Worm (Caenorhabditis elegans) whole organism, L1 larva: Measurements from ENCODE around the gene apc-10.

Experiments used
- aly-2 ChIP-seq: fragments of 150-350 bp; optimal IDR thresholded peaks from 2 replicates; lab custom pipeline; 2014; ENCODE audit warnings: missing biosample characterization, missing genetic modification characterization
- ceh-8 ChIP-seq: fragments of 200-800 bp; sonication (Bioruptor generic); optimal IDR thresholded peaks from 2 replicates; lab custom pipeline; 2018; ENCODE audit warnings: mild to moderate bottlenecking, missing genetic modification characterization, moderate library complexity, missing compliant biosample characterization
- ceh-90 ChIP-seq: sonication (generic microtip); optimal IDR thresholded peaks from 2 replicates; lab custom pipeline; 2016; ENCODE audit warnings: missing genetic modification characterization, missing compliant biosample characterization
- elt-3 ChIP-seq, 6 experiments: fragments of 150-350 bp in 1 of 6; sonication (generic microtip); optimal IDR thresholded peaks; 2 replicates each; lab custom pipeline; 2017 to 2018; ENCODE audit warnings: missing biosample characterization in 6 of 6, missing genetic modification characterization in 6 of 6, inconsistent platforms in 1 of 6
- mep-1 ChIP-seq: fragments of 150-350 bp; optimal IDR thresholded peaks from 2 replicates; lab custom pipeline; 2014; ENCODE audit warnings: missing biosample characterization, missing genetic modification characterization
- nhr-237 ChIP-seq: fragments of 150-350 bp; optimal IDR thresholded peaks from 2 replicates; lab custom pipeline; 2014; ENCODE audit warnings: missing biosample characterization, missing genetic modification characterization
- unc-62 ChIP-seq: fragments of 150-350 bp; optimal IDR thresholded peaks from 2 replicates; lab custom pipeline; 2014; ENCODE audit warnings: missing biosample characterization, missing genetic modification reagents, missing genetic modification characterization
- xbp-1 ChIP-seq: sonication (generic microtip); optimal IDR thresholded peaks from 2 replicates; lab custom pipeline; 2016; ENCODE audit warnings: missing genetic modification characterization, missing compliant biosample characterization

DNA sequence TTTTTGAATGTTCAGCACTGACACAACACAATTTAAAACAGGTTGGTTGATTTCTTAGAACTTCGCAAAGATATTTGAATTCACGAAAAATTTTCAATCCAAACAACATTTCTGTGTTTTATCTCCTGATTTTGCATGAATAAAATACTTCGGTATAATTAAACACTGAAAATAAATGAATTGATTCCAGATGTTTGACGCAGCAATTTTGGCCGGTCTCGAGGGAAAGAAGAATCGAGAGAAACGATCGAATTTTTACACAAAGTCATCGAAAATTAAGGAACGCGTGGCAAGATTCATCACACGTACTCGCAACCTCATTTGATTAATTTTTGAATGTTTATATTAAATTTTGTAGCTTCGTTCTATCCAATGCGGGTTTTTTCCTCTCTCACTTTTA, 38.0 kb upstream of the apc-10 start:
- TF ChIP-seq elt-3 (tag; optimal IDR thresholded peaks at IDR 0.05; lab: Kevin White, UChicago) = no peak
- no peak for TF ChIP-seq unc-62 (GFP tag; lab: Kevin White, UChicago)
- no peak for TF ChIP-seq ceh-90
- TF ChIP-seq nhr-237 = no peak
- TF ChIP-seq ceh-8 (GFP tag; lab: Kevin White, UChicago) = no peak
- TF ChIP-seq aly-2 (tag; lab: Kevin White, UChicago) = no peak
- TF ChIP-seq xbp-1 (tag; lab: Kevin White, UChicago) = no peak
- TF ChIP-seq mep-1 (tag; lab: Kevin White, UChicago) = no peak
